Fruit fly (Drosophila melanogaster): ENCODE results near the gene tos.
A peak's percentile ranks its signal among the peaks of the same experiment; 100 is the strongest.

The tos gene

dm6 chr2L:18717365-18718011 lies 35.6 kb upstream of the tos start (continued):
- TF ChIP-seq sob (GFP tag; IDR thresholded peaks at IDR 0.05) (0 out of 2 replicates have a peak, but pooled peaks have one; percentile 25), Jarid2 (GFP tag; optimal IDR thresholded peaks at IDR 0.05) (peak; percentile 2), CG17612 (GFP tag; IDR thresholded peaks at IDR 0.05) (no peak), CG4424 (GFP tag; optimal IDR thresholded peaks at IDR 0.05) (no peak), al (GFP tag; IDR thresholded peaks at IDR 0.05) (no peak), CTCF (GFP tag; optimal IDR thresholded peaks at IDR 0.05) (no peak), chm (GFP tag; IDR thresholded peaks at IDR 0.05) (0 out of 2 replicates have a peak, but pooled peaks have one; percentile 23), wek (GFP tag; optimal IDR thresholded peaks at IDR 0.05) (peak; percentile 23), twi (tag; optimal IDR thresholded peaks at IDR 0.05) (no peak), seq (GFP tag; IDR thresholded peaks at IDR 0.05) (peak; percentile 41; the same call in 1 of the 2 replicates), Nf-YC (tag; optimal IDR thresholded peaks at IDR 0.05) (no peak), CG9727 (GFP tag; optimal IDR thresholded peaks at IDR 0.05) (no peak), ap (GFP tag; IDR thresholded peaks at IDR 0.05) (no peak), CG34376 (GFP tag; optimal IDR thresholded peaks at IDR 0.05) (no peak), tll (GFP tag; optimal IDR thresholded peaks at IDR 0.05) (no peak), dan (GFP tag; IDR thresholded peaks at IDR 0.05) (no peak), crp (GFP tag; optimal IDR thresholded peaks at IDR 0.05) (no peak), Mes4 (GFP tag; optimal IDR thresholded peaks at IDR 0.05) (no peak), GATAe (GFP tag; conservative IDR thresholded peaks at IDR 0.05) (no peak), dimm (GFP tag; IDR thresholded peaks at IDR 0.05) (no peak), Abd-B (GFP tag; optimal IDR thresholded peaks at IDR 0.05) (no peak), CG7745 (tag; optimal IDR thresholded peaks at IDR 0.05) (no peak), Dref (GFP tag; IDR thresholded peaks at IDR 0.05) (no peak), Asciz (GFP tag; optimal IDR thresholded peaks at IDR 0.05) (peak; percentile 50), Nf-YB (GFP tag; optimal IDR thresholded peaks at IDR 0.05) (no peak), knrl (GFP tag; IDR thresholded peaks at IDR 0.05; ENCODE audit: partially characterized antibody) (no peak), CG13287 (GFP tag; IDR thresholded peaks at IDR 0.05; ENCODE audit: partially characterized antibody) (no peak), shn (GFP tag; optimal IDR thresholded peaks at IDR 0.05) (no peak), vvl (GFP tag; IDR thresholded peaks at IDR 0.05) (peak; percentile 21; the same call in 1 of the 2 replicates), CG10321 (GFP tag; IDR thresholded peaks at IDR 0.05) (0 out of 2 replicates have a peak, but pooled peaks have one; percentile 8), CG32532 (GFP tag; IDR thresholded peaks at IDR 0.05) (no peak), pfk (GFP tag; optimal IDR thresholded peaks at IDR 0.05) (no peak), CG17359 (tag; optimal IDR thresholded peaks at IDR 0.05) (peak; percentile 18), CG4854 (GFP tag; optimal IDR thresholded peaks at IDR 0.05) (no peak), jumu (GFP tag; optimal IDR thresholded peaks at IDR 0.05) (no peak), Stat92E (GFP tag; optimal IDR thresholded peaks at IDR 0.05) (no peak), Hmr (GFP tag; optimal IDR thresholded peaks at IDR 0.05) (peak; percentile 9), crc (GFP tag; optimal IDR thresholded peaks at IDR 0.05) (no peak), Rfx (GFP tag; IDR thresholded peaks at IDR 0.05) (peak; percentile 19; the same call in 1 of the 2 replicates), her (GFP tag; optimal IDR thresholded peaks at IDR 0.05) (no peak), CG10431 (GFP tag; optimal IDR thresholded peaks at IDR 0.05) (no peak), NK7.1 (GFP tag; optimal IDR thresholded peaks at IDR 0.05) (no peak), fd3F (GFP tag; optimal IDR thresholded peaks at IDR 0.05) (no peak), jing (GFP tag; optimal IDR thresholded peaks at IDR 0.05) (peak; percentile 19), maf-S (GFP tag; optimal IDR thresholded peaks at IDR 0.05) (no peak), hb (GFP tag; IDR thresholded peaks at IDR 0.05; ENCODE audit: partially characterized antibody) (no peak), chif (GFP tag; optimal IDR thresholded peaks at IDR 0.05) (no peak), CG1603 (tag; optimal IDR thresholded peaks at IDR 0.05) (peak; percentile 17), CG8924 (tag; optimal IDR thresholded peaks at IDR 0.05) (peak; percentile 28), CG4360 (GFP tag; IDR thresholded peaks at IDR 0.05) (no peak)

All from whole organism, embryonic.